Worm (Caenorhabditis elegans): ENCODE data around the gene M05D6.9.

DNA sequence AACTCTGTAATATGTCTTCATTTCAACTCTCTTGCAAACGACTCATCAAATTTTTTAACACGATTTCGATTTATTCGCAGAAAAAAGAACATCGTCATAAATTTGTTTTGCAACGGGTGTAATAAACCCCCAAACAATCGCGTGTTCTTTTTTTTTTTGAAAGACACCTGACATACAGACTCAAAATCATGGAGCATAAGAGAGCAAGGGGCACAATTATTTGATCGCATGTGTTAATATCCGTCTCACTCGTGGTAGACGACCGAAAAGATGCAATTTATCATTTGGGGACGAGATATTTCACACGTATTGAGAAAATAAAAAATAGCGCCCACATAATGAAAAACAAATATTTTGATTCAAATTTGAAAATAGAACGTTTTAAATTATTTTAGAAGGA lies 2.1 kb downstream of the M05D6.9 start:
- no peak for TF ChIP-seq dao-5 (tag; optimal IDR thresholded peaks at IDR 0.05)
- TF ChIP-seq W03F9.2 (tag; optimal IDR thresholded peaks at IDR 0.05), result no peak
